Fruit fly (Drosophila melanogaster) whole organism: ENCODE measurements around the gene CG33932.

Source experiments
- CG8478 ChIP-seq: fragments of >200 bp; optimal IDR thresholded peaks from 2 replicates; lab custom pipeline; 2018; ENCODE audit warnings: inconsistent platforms
- Dll ChIP-seq: fragments of >200 bp; optimal IDR thresholded peaks from 2 replicates; lab custom pipeline; 2017
- EcR ChIP-seq, 2 experiments: fragments of >200 bp; optimal IDR thresholded peaks; 2 replicates each; lab custom pipeline; 2017; ENCODE audit warnings: missing biosample characterization in 2 of 2, missing genetic modification characterization in 2 of 2, missing genetic modification reagents in 2 of 2
- pan ChIP-seq: fragments of >200 bp; optimal IDR thresholded peaks from 2 replicates; lab custom pipeline; 2017
- psq ChIP-seq: fragments of >200 bp; optimal IDR thresholded peaks from 2 replicates; lab custom pipeline; 2017
- usp ChIP-seq: fragments of >200 bp; optimal IDR thresholded peaks from 2 replicates; lab custom pipeline; 2017; ENCODE audit warnings: missing biosample characterization, missing genetic modification characterization, mixed read lengths

DNA sequence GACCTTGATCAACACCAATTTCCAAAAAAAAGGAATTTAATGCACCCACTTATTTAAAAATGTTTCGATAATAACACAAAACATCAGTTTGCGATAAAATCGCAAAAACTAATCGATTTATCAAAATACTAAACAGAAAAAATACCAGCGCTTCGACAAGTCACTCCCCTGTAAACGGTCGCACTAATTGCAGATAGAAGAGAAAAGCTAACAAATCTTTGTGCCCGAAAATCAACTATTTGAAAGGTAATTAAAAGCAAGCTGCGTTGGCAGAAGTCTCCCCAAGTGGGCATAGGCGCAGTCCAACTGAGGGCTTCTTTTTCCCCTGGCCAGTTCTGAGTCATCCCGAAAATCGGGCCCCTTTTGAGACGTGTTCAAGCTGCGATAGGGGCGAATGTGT is 13.4 kb upstream of the CG33932 start, which contains the start of gene AP-1-2beta:
- TF ChIP-seq Dll (lab: Kevin White, UChicago) = no peak
- no peak for TF ChIP-seq usp (GFP tag; lab: Kevin White, UChicago)
- no peak for TF ChIP-seq pan (lab: Kevin White, UChicago)
- no peak for TF ChIP-seq psq (lab: Kevin White, UChicago)
- no peak for TF ChIP-seq CG8478
- no peak for TF ChIP-seq EcR (GFP tag; optimal IDR thresholded peaks at IDR 0.05; lab: Kevin White, UChicago)
